Fruit fly (Drosophila melanogaster): Measurements from ENCODE around the gene Ras64B.
A peak's percentile ranks its signal among the peaks of the same experiment; 100 is the strongest.

- TF ChIP-seq Mnt (GFP tag; optimal IDR thresholded peaks at IDR 0.05) (peak; percentile 60), Crg-1 (GFP tag; optimal IDR thresholded peaks at IDR 0.05) (no peak), bab1 (GFP tag; optimal IDR thresholded peaks at IDR 0.05) (peak; percentile 52), cic (GFP tag; optimal IDR thresholded peaks at IDR 0.05) (peak; percentile 38), Clk (GFP tag; optimal IDR thresholded peaks at IDR 0.05) (no peak), toe (GFP tag; optimal IDR thresholded peaks at IDR 0.05) (peak; percentile 48), CG1620 (GFP tag; optimal IDR thresholded peaks at IDR 0.05) (no peak), cnc (optimal IDR thresholded peaks at IDR 0.05) (no peak), kay (GFP tag; ENCODE audit: borderline replicate concordance) (peak; percentile 93), CG14711 (tag; optimal IDR thresholded peaks at IDR 0.05) (peak; percentile 99), CG12768 (GFP tag; optimal IDR thresholded peaks at IDR 0.05) (no peak)
Measured at dm6 chr3L:4169957-4170651, 31.2 kb downstream of the Ras64B start, which contains the start of gene Ero1L.

Data from whole organism, adult.